Worm (Caenorhabditis elegans) whole organism, L4 larva: Measurements from ENCODE around the gene B0507.7.

Experiments used
- F10B5.3 ChIP-seq: sonication (generic microtip); optimal IDR thresholded peaks from 2 replicates; lab custom pipeline; 2016; ENCODE audit warnings: mild to moderate bottlenecking, missing genetic modification characterization, missing compliant biosample characterization
- F26F4.8 ChIP-seq: fragments of 200-800 bp; sonication (Bioruptor generic); conservative IDR thresholded peaks from 2 replicates; pipeline ENCODE4 v1.3.6; 2022; ENCODE audit warnings: missing genetic modification characterization, missing compliant biosample characterization
- T26A8.4 ChIP-seq: fragments of 200-800 bp; sonication (Bioruptor generic); IDR thresholded peaks from 2 replicates; pipeline ENCODE4 v1.3.6; 2022; ENCODE audit warnings: missing genetic modification characterization, missing compliant biosample characterization
- Y105C5A.15 ChIP-seq: fragments of 200-800 bp; sonication (Bioruptor generic); IDR thresholded peaks from 2 replicates; pipeline ENCODE4 v1.3.6; 2022; ENCODE audit warnings: missing genetic modification characterization, missing compliant biosample characterization
- aha-1 ChIP-seq: fragments of 150-350 bp; peaks from one replicate; lab custom pipeline; 2014; ENCODE audit warnings: missing biosample characterization, missing genetic modification characterization
- attf-4 ChIP-seq: sonication (generic microtip); optimal IDR thresholded peaks from 3 replicates; lab custom pipeline; 2017; ENCODE audit warnings: missing biosample characterization, missing genetic modification characterization
- ceh-20 ChIP-seq: fragments of 200-800 bp; sonication (Bioruptor generic); IDR thresholded peaks from 2 replicates; pipeline ENCODE4 v1.3.6; 2022; ENCODE audit warnings: missing genetic modification reagents, missing genetic modification characterization, missing compliant biosample characterization
- ceh-32 ChIP-seq: sonication (generic microtip); optimal IDR thresholded peaks from 2 replicates; lab custom pipeline; 2016; ENCODE audit warnings: mild to moderate bottlenecking, missing genetic modification characterization, missing compliant biosample characterization; ENCODE audit not compliant: poor library complexity
- ces-1 ChIP-seq: fragments of 150-350 bp; sonication (generic microtip); optimal IDR thresholded peaks from 4 replicates; lab custom pipeline; 2014; ENCODE audit warnings: missing biosample characterization, missing genetic modification reagents, missing genetic modification characterization
- ctbp-1 ChIP-seq: fragments of 200-800 bp; sonication (Bioruptor generic); IDR thresholded peaks from 2 replicates; pipeline ENCODE4 v1.3.6; 2022; ENCODE audit warnings: missing genetic modification reagents, missing genetic modification characterization, missing compliant biosample characterization
- daf-8 ChIP-seq: fragments of 200-800 bp; sonication (Bioruptor generic); IDR thresholded peaks from 2 replicates; pipeline ENCODE4 v1.3.6; 2022; ENCODE audit warnings: missing genetic modification characterization, missing compliant biosample characterization
- dpl-1 ChIP-seq: fragments of 150-350 bp; optimal IDR thresholded peaks from 2 replicates; lab custom pipeline; 2014; ENCODE audit warnings: missing biosample characterization, missing genetic modification reagents, missing genetic modification characterization
- egl-27 ChIP-seq: sonication (generic microtip); optimal IDR thresholded peaks from 3 replicates; lab custom pipeline; 2017; ENCODE audit warnings: missing biosample characterization, missing genetic modification reagents, missing genetic modification characterization
- egl-43 ChIP-seq: fragments of 200-800 bp; sonication (Bioruptor generic); IDR thresholded peaks from 2 replicates; pipeline ENCODE4 v1.3.6; 2022; ENCODE audit warnings: missing genetic modification reagents, missing genetic modification characterization, missing compliant biosample characterization
- gei-8 ChIP-seq: fragments of 200-800 bp; sonication (Bioruptor generic); optimal IDR thresholded peaks from 2 replicates; lab custom pipeline; 2018; ENCODE audit warnings: mild to moderate bottlenecking, missing genetic modification characterization, missing compliant biosample characterization
- hif-1 ChIP-seq, 2 experiments: sonication (generic microtip); optimal IDR thresholded peaks; 2 replicates each; lab custom pipeline; 2016 to 2017; ENCODE audit warnings: missing compliant biosample characterization in 2 of 2, missing genetic modification characterization in 2 of 2, missing genetic modification reagents in 2 of 2, missing genotype in 2 of 2, mild to moderate bottlenecking in 1 of 2
- hlh-11 ChIP-seq: fragments of 200-800 bp; sonication (Bioruptor generic); optimal IDR thresholded peaks from 2 replicates; lab custom pipeline; 2018; ENCODE audit warnings: mild to moderate bottlenecking, missing genetic modification characterization, missing compliant biosample characterization
- hlh-30 ChIP-seq: sonication (generic microtip); optimal IDR thresholded peaks from 2 replicates; lab custom pipeline; 2017; ENCODE audit warnings: antibody characterized with exemption, mild to moderate bottlenecking, missing genetic modification characterization, missing compliant biosample characterization; ENCODE audit not compliant: insufficient read depth
- lim-7 ChIP-seq: fragments of 200-800 bp; sonication (Bioruptor generic); IDR thresholded peaks from 2 replicates; pipeline ENCODE4 v1.3.6; 2022; ENCODE audit warnings: missing genetic modification characterization, missing compliant biosample characterization
- lin-13 ChIP-seq: fragments of 150-350 bp; optimal IDR thresholded peaks from 2 replicates; lab custom pipeline; 2014; ENCODE audit warnings: missing biosample characterization, missing genetic modification reagents, missing genetic modification characterization
- lin-15B ChIP-seq: fragments of 150-350 bp; sonication (generic microtip); optimal IDR thresholded peaks from 3 replicates; lab custom pipeline; 2014; ENCODE audit warnings: missing biosample characterization, missing genetic modification characterization
- lir-3 ChIP-seq: sonication (generic microtip); optimal IDR thresholded peaks from 2 replicates; lab custom pipeline; 2016; ENCODE audit warnings: mild to moderate bottlenecking, missing genetic modification characterization, missing compliant biosample characterization
- mdt-29 ChIP-seq: fragments of 200-800 bp; sonication (Bioruptor generic); IDR thresholded peaks from 2 replicates; pipeline ENCODE4 v1.3.6; 2022; ENCODE audit warnings: missing genetic modification reagents, missing genetic modification characterization, missing compliant biosample characterization
- mes-2 ChIP-seq: sonication (generic microtip); optimal IDR thresholded peaks from 2 replicates; lab custom pipeline; 2016; ENCODE audit warnings: missing genotype, mild to moderate bottlenecking, missing genetic modification characterization, missing compliant biosample characterization; ENCODE audit not compliant: poor library complexity, severe bottlenecking
- mxl-2 ChIP-seq: fragments of 200-800 bp; sonication (Bioruptor generic); conservative IDR thresholded peaks from 2 replicates; pipeline ENCODE4 v1.3.6; 2022; ENCODE audit warnings: missing genetic modification reagents, missing genetic modification characterization, missing compliant biosample characterization
- mxl-3 ChIP-seq: fragments of 200-800 bp; sonication (Bioruptor generic); optimal IDR thresholded peaks from 2 replicates; lab custom pipeline; 2018; ENCODE audit warnings: mild to moderate bottlenecking, missing genetic modification characterization, missing compliant biosample characterization
- nhr-102 ChIP-seq: sonication (generic microtip); optimal IDR thresholded peaks from 2 replicates; lab custom pipeline; 2016; ENCODE audit warnings: mild to moderate bottlenecking, missing genetic modification characterization, moderate library complexity, missing compliant biosample characterization
- nhr-111 ChIP-seq: fragments of 200-800 bp; sonication (Bioruptor generic); optimal IDR thresholded peaks from 2 replicates; lab custom pipeline; 2018; ENCODE audit warnings: mild to moderate bottlenecking, missing genetic modification characterization, missing compliant biosample characterization
- nhr-237 ChIP-seq: sonication (generic microtip); optimal IDR thresholded peaks from 2 replicates; lab custom pipeline; 2017; ENCODE audit warnings: missing biosample characterization, missing genetic modification characterization
- nhr-28 ChIP-seq: fragments of 150-350 bp; optimal IDR thresholded peaks from 2 replicates; lab custom pipeline; 2014; ENCODE audit warnings: missing biosample characterization, missing genetic modification characterization
- nhr-41 ChIP-seq: fragments of 200-800 bp; sonication (Bioruptor generic); IDR thresholded peaks from 2 replicates; pipeline ENCODE4 v1.3.6; 2022; ENCODE audit warnings: missing genetic modification reagents, missing genetic modification characterization, missing compliant biosample characterization
- nhr-48 ChIP-seq: sonication (generic microtip); optimal IDR thresholded peaks from 2 replicates; lab custom pipeline; 2016; ENCODE audit warnings: mild to moderate bottlenecking, missing genetic modification characterization, missing compliant biosample characterization
- nhr-6 ChIP-seq: fragments of 150-350 bp; optimal IDR thresholded peaks from 2 replicates; lab custom pipeline; 2014; ENCODE audit warnings: missing biosample characterization, missing genetic modification characterization
- pqm-1 ChIP-seq: sonication (generic microtip); optimal IDR thresholded peaks from 2 replicates; lab custom pipeline; 2017; ENCODE audit warnings: missing biosample characterization, missing genetic modification characterization
- rbr-2 ChIP-seq: sonication (generic microtip); optimal IDR thresholded peaks from 2 replicates; lab custom pipeline; 2016; ENCODE audit warnings: missing genotype, missing genetic modification characterization, missing compliant biosample characterization
- saeg-2 ChIP-seq: fragments of 200-800 bp; sonication (Bioruptor generic); IDR thresholded peaks from 2 replicates; pipeline ENCODE4 v1.3.6; 2022; ENCODE audit warnings: missing genetic modification reagents, missing genetic modification characterization, missing compliant biosample characterization
- set-16 ChIP-seq: fragments of 200-800 bp; sonication (Bioruptor generic); IDR thresholded peaks from 2 replicates; pipeline ENCODE4 v1.3.6; 2022; ENCODE audit warnings: missing genetic modification reagents, missing genetic modification characterization, missing compliant biosample characterization
- skn-1 ChIP-seq: fragments of 150-350 bp; optimal IDR thresholded peaks from 2 replicates; lab custom pipeline; 2014; ENCODE audit warnings: missing biosample characterization, missing genetic modification characterization
- spr-3 ChIP-seq: fragments of 200-800 bp; sonication (Bioruptor generic); optimal IDR thresholded peaks from 2 replicates; lab custom pipeline; 2018; ENCODE audit warnings: mild to moderate bottlenecking, missing genetic modification characterization, missing compliant biosample characterization
- tra-1 ChIP-seq: fragments of 200-800 bp; sonication (Bioruptor generic); IDR thresholded peaks from 2 replicates; pipeline ENCODE4 v1.3.6; 2022; ENCODE audit warnings: missing genetic modification reagents, missing genetic modification characterization, missing compliant biosample characterization
- unc-62 ChIP-seq, 3 experiments: fragments of 150-350 bp in 1 of 3; sonication (generic microtip); optimal IDR thresholded peaks in 2 of 3; peaks in 1 of 3; 1 replicate in 1 of 3; 2 replicates in 2 of 3; lab custom pipeline; 2014 to 2017; ENCODE audit warnings: missing biosample characterization in 3 of 3, missing genetic modification characterization in 3 of 3, missing genetic modification reagents in 3 of 3, missing genotype in 1 of 3
- vab-7 ChIP-seq: fragments of 200-800 bp; sonication (Bioruptor generic); IDR thresholded peaks from 2 replicates; pipeline ENCODE4 v1.3.6; 2022; ENCODE audit warnings: missing genetic modification reagents, missing genetic modification characterization, missing compliant biosample characterization
- zfp-3 ChIP-seq: fragments of 200-800 bp; sonication (Bioruptor generic); conservative IDR thresholded peaks from 2 replicates; pipeline ENCODE4 v1.3.6; 2022; ENCODE audit warnings: missing genetic modification reagents, missing genetic modification characterization, missing compliant biosample characterization
- zip-11 ChIP-seq: fragments of 200-800 bp; sonication (Bioruptor generic); IDR thresholded peaks from 2 replicates; pipeline ENCODE4 v1.3.6; 2022; ENCODE audit warnings: missing genetic modification characterization, missing compliant biosample characterization

Gene B0507.7

ce11 chrV:8785526-8785925 lies 27.0 kb upstream of the B0507.7 start (continued):
- TF ChIP-seq nhr-111 (GFP tag; lab: Kevin White, UChicago) (no peak), ces-1 (no peak), nhr-48 (tag; lab: Kevin White, UChicago) (no peak), mxl-2 (no peak), skn-1 (tag; lab: Kevin White, UChicago) (no peak), mdt-29 (GFP tag; lab: Robert Waterston, UW) (no peak), ceh-20 (no peak), F26F4.8 (GFP tag; lab: Robert Waterston, UW) (no peak), ctbp-1 (GFP tag; lab: Robert Waterston, UW) (no peak), lir-3 (no peak), mxl-3 (GFP tag; lab: Kevin White, UChicago) (peak; percentile 24), nhr-28 (tag; lab: Kevin White, UChicago) (peak; percentile 27), unc-62 (GFP tag; optimal IDR thresholded peaks at IDR 0.05 in 1 of 2; lab: Kevin White, UChicago) (peak in 1 of 2 experiments; percentile 25), unc-62 (tag; optimal IDR thresholded peaks at IDR 0.05; lab: Kevin White, UChicago) (no peak), nhr-6 (tag; lab: Kevin White, UChicago) (no peak), tra-1 (no peak), hlh-11 (tag; lab: Kevin White, UChicago) (peak; percentile 84), egl-27 (tag; lab: Kevin White, UChicago) (no peak), vab-7 (GFP tag; lab: Robert Waterston, UW) (no peak), gei-8 (peak; percentile 22), attf-4 (tag; lab: Kevin White, UChicago) (no peak), nhr-102 (tag; lab: Kevin White, UChicago) (peak; percentile 12), zfp-3 (GFP tag; lab: Robert Waterston, UW) (0 out of 2 replicates have a peak, but pooled peaks have one; percentile 39), rbr-2 (tag; lab: Kevin White, UChicago) (peak; percentile 10), ceh-32 (no peak), daf-8 (no peak), mes-2 (tag; lab: Kevin White, UChicago) (no peak), egl-43 (GFP tag; lab: Robert Waterston, UW) (peak; percentile 48; the same call in 1 of the 2 replicates), zip-11 (GFP tag; lab: Robert Waterston, UW) (no peak), F10B5.3 (tag; lab: Kevin White, UChicago) (no peak)

ce11 chrV:8784485-8784884 lies 26.0 kb upstream of the B0507.7 start:
- TF ChIP-seq lim-7 (peak; percentile 37; the same call in 1 of the 2 replicates), saeg-2 (no peak), hif-1 (tag; optimal IDR thresholded peaks at IDR 0.05; lab: Kevin White, UChicago) (no peak), hlh-30 (tag; lab: Kevin White, UChicago) (no peak), pqm-1 (no peak), mdt-29 (GFP tag; lab: Robert Waterston, UW) (no peak), T26A8.4 (GFP tag; lab: Robert Waterston, UW) (no peak), set-16 (GFP tag; lab: Robert Waterston, UW) (peak; percentile 13; the same call in 1 of the 2 replicates), nhr-237 (tag; lab: Kevin White, UChicago) (no peak)

ce11 chrV:8782112-8782511 lies 23.6 kb upstream of the B0507.7 start:
- no peak for TF ChIP-seq lin-13 (GFP tag; lab: Kevin White, UChicago)
- peak in 1 of 2 experiments; percentile 96 for TF ChIP-seq unc-62 (GFP tag; optimal IDR thresholded peaks at IDR 0.05 in 1 of 2; lab: Kevin White, UChicago)
- no peak for TF ChIP-seq unc-62 (tag; optimal IDR thresholded peaks at IDR 0.05; lab: Kevin White, UChicago)
- no peak for TF ChIP-seq zip-11 (GFP tag; lab: Robert Waterston, UW)
- TF ChIP-seq rbr-2 (tag; lab: Kevin White, UChicago), result no peak
- TF ChIP-seq mes-2 (tag; lab: Kevin White, UChicago), result peak; percentile 44
- TF ChIP-seq F26F4.8 (GFP tag; lab: Robert Waterston, UW), result no peak
- TF ChIP-seq aha-1 (tag; lab: Kevin White, UChicago), result peak; percentile 64
- no peak for TF ChIP-seq nhr-41 (GFP tag; lab: Robert Waterston, UW)
- no peak for TF ChIP-seq spr-3 (GFP tag; lab: Kevin White, UChicago)
- TF ChIP-seq nhr-28 (tag; lab: Kevin White, UChicago), result no peak
- TF ChIP-seq pqm-1, result no peak
- no peak for TF ChIP-seq nhr-48 (tag; lab: Kevin White, UChicago)
- TF ChIP-seq lin-15B (tag; lab: Kevin White, UChicago), result no peak
- TF ChIP-seq dpl-1 (GFP tag; lab: Kevin White, UChicago), result no peak
- TF ChIP-seq Y105C5A.15 (GFP tag; lab: Robert Waterston, UW), result no peak
